Worm (Caenorhabditis elegans): Measurements from ENCODE around the gene C49F5.6.

Gene C49F5.6

DNA sequence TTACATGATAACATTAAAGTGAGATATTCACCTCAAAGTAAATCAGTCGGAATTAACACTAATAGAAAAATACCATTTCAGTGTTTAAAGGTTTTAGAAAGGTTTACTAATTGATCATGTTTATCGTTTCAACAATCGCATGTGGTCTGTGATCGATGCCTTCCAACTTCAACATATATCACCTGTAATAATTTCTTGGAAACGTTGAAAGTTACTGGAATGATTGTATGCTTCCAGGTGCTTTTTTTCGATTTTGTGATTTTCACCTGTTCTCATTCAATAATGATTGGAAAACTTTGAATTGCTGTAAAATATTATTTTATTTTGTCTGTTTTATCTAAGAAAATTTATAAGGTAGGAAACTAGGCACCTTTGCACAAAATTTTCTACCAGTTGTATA, 34.4 kb downstream of the C49F5.6 start:
- TF ChIP-seq tbx-37 (GFP tag; conservative IDR thresholded peaks at IDR 0.05) (no peak), ceh-36 (tag; optimal IDR thresholded peaks at IDR 0.05) (no peak), scrt-1 (GFP tag; IDR thresholded peaks at IDR 0.05) (no peak), hnd-1 (tag; optimal IDR thresholded peaks at IDR 0.05) (no peak), sea-1 (GFP tag; conservative IDR thresholded peaks at IDR 0.05) (no peak), tbx-11 (GFP tag; IDR thresholded peaks at IDR 0.05) (no peak), hmg-4 (GFP tag; optimal IDR thresholded peaks at IDR 0.05) (no peak), hmbx-1 (tag; optimal IDR thresholded peaks at IDR 0.05) (no peak), F13C5.2 (tag; optimal IDR thresholded peaks at IDR 0.05) (no peak), pes-1 (GFP tag; IDR thresholded peaks at IDR 0.05) (no peak)

DNA sequence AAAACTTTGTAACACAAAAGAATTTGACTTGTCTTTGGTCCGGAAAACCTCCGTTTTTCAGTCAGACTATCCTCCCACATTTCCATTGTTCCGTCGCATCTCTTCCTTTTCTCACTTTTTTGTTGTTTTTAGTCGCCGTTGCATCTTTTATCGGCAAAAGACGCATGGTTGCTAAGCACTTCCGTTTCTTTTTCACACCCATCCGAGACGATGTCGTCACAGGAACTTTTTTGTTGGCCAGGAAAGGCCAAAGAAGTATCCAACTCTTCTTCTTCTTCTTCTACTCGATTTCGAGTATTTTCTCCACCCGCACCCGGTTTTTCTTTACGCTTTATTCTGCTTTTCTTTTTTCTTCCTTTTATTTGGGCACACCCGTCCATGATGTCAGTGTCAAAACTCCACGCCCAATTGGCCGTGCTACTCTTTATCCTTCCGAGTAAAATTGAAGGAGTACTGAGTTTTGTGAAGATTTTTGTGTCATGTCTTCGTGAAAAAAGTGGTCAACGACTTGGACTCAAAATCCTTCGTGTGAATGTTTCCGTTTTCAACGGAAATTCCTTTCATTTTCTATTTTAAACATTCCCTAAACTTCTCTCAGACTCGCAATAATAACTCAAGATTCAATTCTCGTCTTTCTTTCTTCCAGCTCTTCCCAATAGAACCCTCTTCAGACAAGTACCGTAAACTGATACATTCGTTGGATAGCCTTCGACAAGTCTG, 37.1 kb downstream of the C49F5.6 start, which contains the start of gene B0198.2:
TSS of gene B0198.2 (plus strand) at position 670 of the 720 bp plus-strand sequence.
- TF ChIP-seq sea-1 (GFP tag; conservative IDR thresholded peaks at IDR 0.05) (no peak), hmbx-1 (tag; optimal IDR thresholded peaks at IDR 0.05) (no peak), B0310.2 (tag; optimal IDR thresholded peaks at IDR 0.05) (no peak), ceh-36 (tag; optimal IDR thresholded peaks at IDR 0.05) (no peak), F13C5.2 (tag; optimal IDR thresholded peaks at IDR 0.05) (no peak), scrt-1 (GFP tag; IDR thresholded peaks at IDR 0.05) (no peak), pes-1 (GFP tag; IDR thresholded peaks at IDR 0.05) (no peak), tra-4 (tag; optimal IDR thresholded peaks at IDR 0.05) (no peak), flt-1 (GFP tag; IDR thresholded peaks at IDR 0.05) (no peak), tbx-37 (GFP tag; conservative IDR thresholded peaks at IDR 0.05) (no peak), ets-7 (tag; optimal IDR thresholded peaks at IDR 0.05) (no peak), tbx-11 (GFP tag; IDR thresholded peaks at IDR 0.05) (no peak)

DNA sequence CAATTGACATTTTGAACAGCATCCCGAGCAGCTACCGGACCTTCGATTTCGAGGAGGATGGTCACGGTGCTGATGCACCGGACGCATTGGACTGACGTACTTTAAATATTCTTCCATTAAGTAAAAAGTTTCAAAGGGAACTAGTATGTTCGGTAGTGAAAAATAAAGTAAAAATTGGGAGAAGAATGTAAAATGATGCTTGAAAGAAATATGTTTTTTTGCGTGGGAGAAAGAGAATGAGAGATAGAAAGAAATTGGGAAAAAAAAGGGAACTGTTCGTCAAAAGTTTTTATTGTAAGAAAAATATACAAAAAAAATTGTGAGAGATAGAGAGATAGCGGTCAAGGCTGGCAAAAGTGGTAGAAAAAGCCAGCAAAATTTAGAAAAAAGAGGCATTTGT, 45.8 kb downstream of the C49F5.6 start, which contains the start of gene tsp-20:
TSS of gene tsp-20 (minus strand) at position 101 of the 400 bp plus-strand sequence.
- TF ChIP-seq hmg-4 (GFP tag; optimal IDR thresholded peaks at IDR 0.05) (no peak), ceh-13 (GFP tag; optimal IDR thresholded peaks at IDR 0.05) (no peak), ceh-36 (tag; optimal IDR thresholded peaks at IDR 0.05) (no peak), F13C5.2 (tag; optimal IDR thresholded peaks at IDR 0.05) (no peak), ets-7 (tag; optimal IDR thresholded peaks at IDR 0.05) (no peak), hmbx-1 (tag; optimal IDR thresholded peaks at IDR 0.05) (no peak), tbx-37 (GFP tag; conservative IDR thresholded peaks at IDR 0.05) (no peak), ama-1 (optimal IDR thresholded peaks at IDR 0.05) (no peak), aly-1 (tag; optimal IDR thresholded peaks at IDR 0.05) (no peak), B0310.2 (tag; optimal IDR thresholded peaks at IDR 0.05) (no peak), tbx-11 (GFP tag; IDR thresholded peaks at IDR 0.05) (no peak), hnd-1 (tag; optimal IDR thresholded peaks at IDR 0.05) (no peak), scrt-1 (GFP tag; IDR thresholded peaks at IDR 0.05) (no peak), pes-1 (GFP tag; IDR thresholded peaks at IDR 0.05) (no peak), tra-4 (tag; optimal IDR thresholded peaks at IDR 0.05) (no peak), sea-1 (GFP tag; conservative IDR thresholded peaks at IDR 0.05) (no peak), flt-1 (GFP tag; IDR thresholded peaks at IDR 0.05) (no peak)

DNA sequence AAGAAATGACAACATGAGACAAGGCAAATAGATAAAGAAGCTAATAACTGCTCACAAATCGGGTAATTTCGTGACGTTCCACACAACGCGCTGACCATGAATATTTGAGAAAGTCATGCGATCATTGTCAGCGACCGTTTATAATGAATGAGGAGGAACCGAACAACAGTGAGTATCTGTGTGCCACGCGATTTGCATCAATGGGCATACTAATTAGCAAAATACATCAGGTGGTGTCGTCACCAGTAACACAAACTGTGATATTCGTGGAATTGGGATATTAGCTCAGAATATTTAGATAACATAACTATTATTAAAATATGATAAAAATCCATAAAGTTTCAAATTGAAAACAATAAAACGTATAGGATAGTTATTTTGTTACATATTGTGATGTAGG, 46.5 kb downstream of the C49F5.6 start:
- TF ChIP-seq F13C5.2 (tag; optimal IDR thresholded peaks at IDR 0.05) (no peak), hmg-4 (GFP tag; optimal IDR thresholded peaks at IDR 0.05) (no peak), sea-1 (GFP tag; conservative IDR thresholded peaks at IDR 0.05) (no peak), scrt-1 (GFP tag; IDR thresholded peaks at IDR 0.05) (no peak), tra-4 (tag; optimal IDR thresholded peaks at IDR 0.05) (no peak), ama-1 (optimal IDR thresholded peaks at IDR 0.05) (no peak), aly-1 (tag; optimal IDR thresholded peaks at IDR 0.05) (no peak), ets-7 (tag; optimal IDR thresholded peaks at IDR 0.05) (no peak), flt-1 (GFP tag; IDR thresholded peaks at IDR 0.05) (no peak), tbx-37 (GFP tag; conservative IDR thresholded peaks at IDR 0.05) (no peak), tbx-11 (GFP tag; IDR thresholded peaks at IDR 0.05) (no peak), ceh-36 (tag; optimal IDR thresholded peaks at IDR 0.05) (no peak)

DNA sequence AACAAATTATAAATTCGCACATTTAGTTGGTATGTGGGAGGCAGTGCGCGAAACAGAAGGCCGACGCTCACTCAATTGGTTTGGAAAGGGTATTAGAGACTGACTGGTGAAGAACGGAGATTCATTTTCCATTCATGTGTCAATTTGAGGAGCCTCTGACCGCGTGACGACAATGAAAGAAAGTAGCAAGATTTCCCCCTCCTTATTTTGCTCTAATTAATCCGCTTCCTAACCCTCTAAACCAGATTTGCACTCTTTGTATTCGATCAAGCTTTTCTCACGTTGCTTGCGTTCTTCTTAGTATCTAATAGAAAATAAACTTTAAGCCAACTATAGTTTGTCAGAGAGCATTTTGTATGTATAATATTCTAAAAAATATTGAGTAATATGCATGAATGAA, 48.0 kb downstream of the C49F5.6 start:
- TF ChIP-seq F13C5.2 (tag; optimal IDR thresholded peaks at IDR 0.05) (peak; percentile 3), ceh-36 (tag; optimal IDR thresholded peaks at IDR 0.05) (no peak)

DNA sequence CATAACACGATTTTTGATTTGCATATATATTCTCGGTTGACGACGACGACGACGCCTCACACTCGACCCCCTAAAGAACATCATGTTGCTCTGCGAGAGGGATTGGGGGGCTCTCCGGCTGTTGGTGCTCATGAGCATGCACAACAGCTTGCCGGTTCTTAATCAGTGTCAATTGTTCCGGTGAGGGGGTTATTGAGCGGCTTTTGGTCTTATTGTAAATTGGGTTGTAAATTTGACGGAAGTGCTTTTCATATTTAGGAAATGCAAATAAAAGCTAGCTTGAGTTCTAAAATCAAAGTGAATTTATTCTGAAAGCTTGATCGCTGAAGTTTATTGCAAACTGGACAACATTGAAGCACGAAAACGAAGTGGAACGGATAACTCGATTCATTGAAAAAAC, 49.9 kb downstream of the C49F5.6 start:
- no peak for TF ChIP-seq hmbx-1 (tag; optimal IDR thresholded peaks at IDR 0.05)
- TF ChIP-seq hmg-4 (GFP tag; optimal IDR thresholded peaks at IDR 0.05), result no peak
- TF ChIP-seq aly-1 (tag; optimal IDR thresholded peaks at IDR 0.05), result no peak
- no peak for TF ChIP-seq scrt-1 (GFP tag; IDR thresholded peaks at IDR 0.05)
- no peak for TF ChIP-seq tbx-37 (GFP tag; conservative IDR thresholded peaks at IDR 0.05)
- TF ChIP-seq F13C5.2 (tag; optimal IDR thresholded peaks at IDR 0.05), result no peak
- no peak for TF ChIP-seq ceh-13 (GFP tag; optimal IDR thresholded peaks at IDR 0.05)
- no peak for TF ChIP-seq flt-1 (GFP tag; IDR thresholded peaks at IDR 0.05)
- TF ChIP-seq sea-1 (GFP tag; conservative IDR thresholded peaks at IDR 0.05), result no peak
- no peak for TF ChIP-seq ceh-36 (tag; optimal IDR thresholded peaks at IDR 0.05)
- no peak for TF ChIP-seq ama-1 (optimal IDR thresholded peaks at IDR 0.05)
- TF ChIP-seq hnd-1 (tag; optimal IDR thresholded peaks at IDR 0.05), result no peak
- TF ChIP-seq B0310.2 (tag; optimal IDR thresholded peaks at IDR 0.05), result no peak
- TF ChIP-seq tbx-11 (GFP tag; IDR thresholded peaks at IDR 0.05), result no peak
- TF ChIP-seq ets-7 (tag; optimal IDR thresholded peaks at IDR 0.05), result no peak
- no peak for TF ChIP-seq tra-4 (tag; optimal IDR thresholded peaks at IDR 0.05)
- TF ChIP-seq pes-1 (GFP tag; IDR thresholded peaks at IDR 0.05), result no peak

DNA sequence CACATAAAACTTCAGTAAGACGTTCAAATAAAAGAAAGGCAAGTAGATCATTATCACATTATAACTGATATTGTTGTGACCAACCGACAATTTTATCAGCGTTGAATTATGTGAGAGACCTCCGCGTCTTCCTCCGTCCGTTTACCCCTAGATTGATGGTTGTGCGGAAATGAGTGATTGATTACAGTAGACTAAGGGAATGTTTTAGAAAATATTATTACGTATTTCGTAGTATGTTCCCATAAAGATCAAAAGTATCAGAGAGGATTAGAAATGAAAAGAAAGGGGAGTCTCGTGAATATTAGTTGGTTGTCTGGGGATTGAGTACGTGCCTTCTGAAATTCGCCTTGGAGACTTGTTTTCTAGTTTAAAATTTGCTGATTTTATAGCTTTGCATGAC, 50.6 kb downstream of the C49F5.6 start:
- TF ChIP-seq flt-1 (GFP tag; IDR thresholded peaks at IDR 0.05) (no peak), pes-1 (GFP tag; IDR thresholded peaks at IDR 0.05) (no peak), hmg-4 (GFP tag; optimal IDR thresholded peaks at IDR 0.05) (no peak), tra-4 (tag; optimal IDR thresholded peaks at IDR 0.05) (no peak), B0310.2 (tag; optimal IDR thresholded peaks at IDR 0.05) (no peak), ets-7 (tag; optimal IDR thresholded peaks at IDR 0.05) (no peak), ama-1 (optimal IDR thresholded peaks at IDR 0.05) (no peak), ceh-13 (GFP tag; optimal IDR thresholded peaks at IDR 0.05) (no peak), hnd-1 (tag; optimal IDR thresholded peaks at IDR 0.05) (no peak), tbx-11 (GFP tag; IDR thresholded peaks at IDR 0.05) (no peak), F13C5.2 (tag; optimal IDR thresholded peaks at IDR 0.05) (no peak), tbx-37 (GFP tag; conservative IDR thresholded peaks at IDR 0.05) (no peak), ceh-36 (tag; optimal IDR thresholded peaks at IDR 0.05) (no peak), hmbx-1 (tag; optimal IDR thresholded peaks at IDR 0.05) (no peak), aly-1 (tag; optimal IDR thresholded peaks at IDR 0.05) (no peak)

All from whole organism, early embryonic.